Fruit fly (Drosophila melanogaster) whole organism, prepupa: ENCODE data around the gene Obp18a.
A peak's percentile ranks its signal among the peaks of the same experiment; 100 is the strongest.

Experiments used
- Blimp-1 ChIP-seq: fragments of 200-800 bp; sonication (Bioruptor generic); optimal IDR thresholded peaks from 3 replicates; lab custom pipeline; 2017; ENCODE audit warnings: missing biosample characterization, missing genetic modification characterization, mild to moderate bottlenecking, moderate library complexity, missing genetic modification reagents
- CG10631 ChIP-seq: fragments of 200-800 bp; sonication (Bioruptor generic); optimal IDR thresholded peaks from 2 replicates; lab custom pipeline; 2016; ENCODE audit warnings: missing biosample characterization, missing genetic modification characterization
- CG10669 ChIP-seq: fragments of 200-800 bp; sonication (Bioruptor generic); optimal IDR thresholded peaks from 3 replicates; lab custom pipeline; 2018; ENCODE audit warnings: missing biosample characterization, mild to moderate bottlenecking, missing genetic modification characterization, moderate library complexity
- CG11294 ChIP-seq: fragments of 200-800 bp; sonication (Bioruptor generic); IDR thresholded peaks from 2 replicates; pipeline ENCODE4 v1.3.6; 2022; ENCODE audit warnings: missing biosample characterization, missing genetic modification characterization
- CG11762 ChIP-seq: fragments of 200-800 bp; sonication (Bioruptor generic); optimal IDR thresholded peaks from 3 replicates; lab custom pipeline; 2016; ENCODE audit warnings: missing biosample characterization, missing genetic modification characterization; ENCODE audit not compliant: insufficient read depth
- CG11902 ChIP-seq: fragments of 200-800 bp; sonication (Bioruptor generic); optimal IDR thresholded peaks from 3 replicates; lab custom pipeline; 2016; ENCODE audit warnings: missing biosample characterization, missing genetic modification characterization
- CG15336 ChIP-seq: fragments of 200-800 bp; sonication (Bioruptor generic); IDR thresholded peaks from 2 replicates; pipeline ENCODE4 v1.3.6; 2022; ENCODE audit warnings: missing biosample characterization, missing genetic modification characterization
- CG1621 ChIP-seq: fragments of 200-800 bp; sonication (Bioruptor generic); optimal IDR thresholded peaks from 3 replicates; lab custom pipeline; 2018; ENCODE audit warnings: missing biosample characterization, mild to moderate bottlenecking, missing genetic modification characterization
- CG16779 ChIP-seq: fragments of 200-800 bp; sonication (Bioruptor generic); optimal IDR thresholded peaks from 3 replicates; lab custom pipeline; 2017; ENCODE audit warnings: missing biosample characterization, mild to moderate bottlenecking, missing genetic modification characterization
- CG3032 ChIP-seq: fragments of 200-800 bp; optimal IDR thresholded peaks from 2 replicates; lab custom pipeline; 2019; ENCODE audit warnings: missing biosample characterization, mild to moderate bottlenecking, missing genetic modification characterization, moderate library complexity
- CG32006 ChIP-seq: fragments of 200-800 bp; sonication (Bioruptor generic); optimal IDR thresholded peaks from 3 replicates; lab custom pipeline; 2017; ENCODE audit warnings: missing biosample characterization, mild to moderate bottlenecking, missing genetic modification characterization
- CG34406 ChIP-seq: fragments of 200-800 bp; sonication (Bioruptor generic); optimal IDR thresholded peaks from 3 replicates; lab custom pipeline; 2016; ENCODE audit warnings: missing biosample characterization, missing genetic modification characterization
- CG4318 ChIP-seq: fragments of 200-800 bp; sonication (Bioruptor generic); optimal IDR thresholded peaks from 3 replicates; lab custom pipeline; 2017; ENCODE audit warnings: missing biosample characterization, mild to moderate bottlenecking, missing genetic modification characterization
- CG6792 ChIP-seq: fragments of 200-800 bp; sonication (Bioruptor generic); optimal IDR thresholded peaks from 3 replicates; lab custom pipeline; 2016; ENCODE audit warnings: missing biosample characterization, missing genetic modification characterization
- CG6808 ChIP-seq: fragments of 200-800 bp; sonication (Bioruptor generic); optimal IDR thresholded peaks from 3 replicates; lab custom pipeline; 2017; ENCODE audit warnings: missing biosample characterization, missing genetic modification characterization, mild to moderate bottlenecking, moderate library complexity, missing genetic modification reagents
- CG6854 ChIP-seq: fragments of 200-800 bp; sonication (Bioruptor generic); optimal IDR thresholded peaks from 2 replicates; lab custom pipeline; 2017; ENCODE audit warnings: missing biosample characterization, mild to moderate bottlenecking, missing genetic modification characterization
- CG7368 ChIP-seq: fragments of 200-800 bp; sonication (Bioruptor generic); optimal IDR thresholded peaks from 3 replicates; lab custom pipeline; 2016; ENCODE audit warnings: missing biosample characterization, missing genetic modification characterization
- CG8119 ChIP-seq: fragments of 200-800 bp; sonication (Bioruptor generic); IDR thresholded peaks from 3 replicates; pipeline ENCODE4 v1.3.6; 2022; ENCODE audit warnings: missing biosample characterization, missing genetic modification characterization
- CG8319 ChIP-seq: fragments of 200-800 bp; sonication (Bioruptor generic); optimal IDR thresholded peaks from 3 replicates; lab custom pipeline; 2016; ENCODE audit warnings: missing biosample characterization, missing genetic modification characterization
- Eip78C ChIP-seq: fragments of 200-800 bp; sonication (Bioruptor generic); peaks from one replicate; lab custom pipeline; 2016; ENCODE audit warnings: missing biosample characterization, missing genetic modification characterization
- Eip93F ChIP-seq: fragments of 200-800 bp; sonication (Bioruptor generic); optimal IDR thresholded peaks from 2 replicates; lab custom pipeline; 2016; ENCODE audit warnings: missing biosample characterization, mild to moderate bottlenecking, missing genetic modification characterization
- Ets21C ChIP-seq: fragments of 200-800 bp; sonication (Bioruptor generic); optimal IDR thresholded peaks from 3 replicates; lab custom pipeline; 2016; ENCODE audit warnings: missing biosample characterization, missing genetic modification characterization
- Gug ChIP-seq: fragments of 200-800 bp; sonication (Bioruptor generic); IDR thresholded peaks from 2 replicates; pipeline ENCODE4 v1.3.6; 2022; ENCODE audit warnings: missing biosample characterization, missing genetic modification characterization
- Hr38 ChIP-seq: sonication (Bioruptor generic); optimal IDR thresholded peaks from 2 replicates; lab custom pipeline; 2016; ENCODE audit warnings: missing biosample characterization, missing genetic modification characterization
- Hr4 ChIP-seq: fragments of 200-800 bp; sonication (Bioruptor generic); optimal IDR thresholded peaks from 3 replicates; lab custom pipeline; 2016; ENCODE audit warnings: missing biosample characterization, missing genetic modification characterization
- Lpt ChIP-seq: fragments of 200-800 bp; sonication (Bioruptor generic); optimal IDR thresholded peaks from 3 replicates; lab custom pipeline; 2016; ENCODE audit warnings: missing biosample characterization, missing genetic modification characterization
- Met ChIP-seq: fragments of 200-800 bp; sonication (Bioruptor generic); optimal IDR thresholded peaks from 3 replicates; lab custom pipeline; 2016; ENCODE audit warnings: missing biosample characterization, missing genetic modification characterization
- Smox ChIP-seq: fragments of 200-800 bp; sonication (Bioruptor generic); optimal IDR thresholded peaks from 3 replicates; lab custom pipeline; 2016; ENCODE audit warnings: missing biosample characterization, missing genetic modification characterization
- Sox102F ChIP-seq: fragments of 200-800 bp; sonication (Bioruptor generic); optimal IDR thresholded peaks from 2 replicates; lab custom pipeline; 2016; ENCODE audit warnings: missing biosample characterization, mild to moderate bottlenecking, missing genetic modification characterization
- Sox14 ChIP-seq: fragments of 200-800 bp; sonication (Bioruptor generic); optimal IDR thresholded peaks from 3 replicates; lab custom pipeline; 2016; ENCODE audit warnings: missing biosample characterization, missing genetic modification characterization
- Sox15 ChIP-seq: fragments of 200-800 bp; sonication (Bioruptor generic); optimal IDR thresholded peaks from 3 replicates; lab custom pipeline; 2016; ENCODE audit warnings: missing biosample characterization, missing genetic modification characterization
- achi ChIP-seq: fragments of 200-800 bp; sonication (Bioruptor generic); optimal IDR thresholded peaks from 3 replicates; lab custom pipeline; 2016; ENCODE audit warnings: missing biosample characterization, missing genetic modification characterization
- cyc ChIP-seq: fragments of 200-800 bp; sonication (Bioruptor generic); optimal IDR thresholded peaks from 3 replicates; lab custom pipeline; 2016; ENCODE audit warnings: missing biosample characterization, missing genetic modification characterization
- dac ChIP-seq: fragments of 200-800 bp; sonication (Bioruptor generic); optimal IDR thresholded peaks from 2 replicates; lab custom pipeline; 2017; ENCODE audit warnings: missing biosample characterization, mild to moderate bottlenecking, missing genetic modification characterization
- dsx ChIP-seq: fragments of 200-800 bp; optimal IDR thresholded peaks from 3 replicates; lab custom pipeline; 2019; ENCODE audit warnings: missing biosample characterization, mild to moderate bottlenecking, missing genetic modification characterization, moderate library complexity; ENCODE audit not compliant: poor library complexity, severe bottlenecking
- fd59A ChIP-seq: fragments of 200-800 bp; sonication (Bioruptor generic); optimal IDR thresholded peaks from 2 replicates; lab custom pipeline; 2017; ENCODE audit warnings: missing biosample characterization, mild to moderate bottlenecking, missing genetic modification characterization, missing genetic modification reagents
- fd85E ChIP-seq: fragments of 200-800 bp; sonication (Bioruptor generic); optimal IDR thresholded peaks from 3 replicates; lab custom pipeline; 2016; ENCODE audit warnings: missing biosample characterization, missing genetic modification characterization
- fkh ChIP-seq: fragments of 200-800 bp; sonication (Bioruptor generic); optimal IDR thresholded peaks from 3 replicates; lab custom pipeline; 2017; ENCODE audit warnings: missing biosample characterization, mild to moderate bottlenecking, missing genetic modification characterization, moderate library complexity
- net ChIP-seq: fragments of 200-800 bp; sonication (Bioruptor generic); optimal IDR thresholded peaks from 3 replicates; lab custom pipeline; 2016; ENCODE audit warnings: missing biosample characterization, missing genetic modification characterization
- pdm3 ChIP-seq: fragments of 200-800 bp; sonication (Bioruptor generic); optimal IDR thresholded peaks from 3 replicates; lab custom pipeline; 2016; ENCODE audit warnings: missing biosample characterization, missing genetic modification characterization
- salr ChIP-seq, 2 experiments: fragments of 200-800 bp; sonication (Bioruptor generic); optimal IDR thresholded peaks; 3 replicates each; lab custom pipeline; 2016 to 2018; ENCODE audit warnings: missing biosample characterization in 2 of 2, missing genetic modification characterization in 2 of 2, mild to moderate bottlenecking in 1 of 2
- spab ChIP-seq: fragments of 200-800 bp; sonication (Bioruptor generic); optimal IDR thresholded peaks from 2 replicates; lab custom pipeline; 2017; ENCODE audit warnings: missing biosample characterization, mild to moderate bottlenecking, missing genetic modification characterization, missing genetic modification reagents
- ss ChIP-seq, 2 experiments: fragments of 200-800 bp; sonication (Bioruptor generic); optimal IDR thresholded peaks; 2 replicates in 1 of 2; 3 replicates in 1 of 2; lab custom pipeline; 2017 to 2018; ENCODE audit warnings: mild to moderate bottlenecking in 2 of 2, missing biosample characterization in 2 of 2, missing genetic modification characterization in 2 of 2, moderate library complexity in 1 of 2
- svp ChIP-seq: fragments of 200-800 bp; sonication (Bioruptor generic); peaks from one replicate; lab custom pipeline; 2016; ENCODE audit warnings: missing biosample characterization, missing genetic modification characterization
- vri ChIP-seq: fragments of 200-800 bp; sonication (Bioruptor generic); optimal IDR thresholded peaks from 3 replicates; lab custom pipeline; 2016; ENCODE audit warnings: missing biosample characterization, mild to moderate bottlenecking, missing genetic modification characterization

Gene Obp18a

DNA sequence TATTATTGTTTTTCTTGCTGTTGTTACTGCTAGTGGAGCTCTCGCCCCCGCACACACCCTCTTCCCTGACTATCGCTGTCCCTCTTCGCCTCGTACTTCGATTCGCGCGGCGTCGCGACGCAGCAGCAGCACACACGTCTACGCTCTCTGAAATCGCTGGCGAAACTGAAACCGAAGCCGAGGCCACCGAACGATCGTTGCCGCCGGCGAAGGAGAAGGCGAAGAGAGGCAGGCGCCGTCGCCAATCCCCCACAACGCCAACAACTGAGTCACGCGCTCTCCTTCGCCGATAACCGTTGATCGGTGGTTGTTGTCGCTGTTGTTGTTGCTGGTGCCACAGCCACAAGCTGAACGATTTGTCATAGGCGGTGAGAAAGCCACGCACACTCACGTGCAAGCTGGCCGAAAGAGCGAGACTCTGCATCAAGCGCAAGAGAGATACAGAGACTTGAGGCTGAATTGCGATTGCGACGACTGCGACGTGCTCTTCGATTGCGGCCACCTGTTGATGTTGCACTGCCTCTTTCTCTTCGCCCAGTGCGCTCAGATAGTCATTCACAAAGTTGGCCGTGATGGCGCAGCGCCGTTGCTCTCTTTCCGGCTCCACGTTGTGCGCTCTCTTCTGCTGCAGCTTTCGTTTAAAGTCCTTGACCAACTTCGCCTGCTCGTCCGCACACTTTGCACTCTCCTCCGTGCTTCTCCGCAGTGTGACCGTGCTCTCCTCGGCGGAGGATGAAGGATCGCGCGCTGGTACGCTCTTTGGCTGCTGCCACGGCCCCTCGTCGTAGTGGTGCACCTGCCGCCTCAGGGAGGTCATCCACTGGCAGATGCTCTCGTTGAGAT, 17.8 kb upstream of the Obp18a start (continued):
- TF ChIP-seq dsx (GFP tag; lab: Kevin White, UChicago) (peak; percentile 40), Hr4 (no peak), CG34406 (GFP tag; lab: Kevin White, UChicago) (no peak), CG11902 (GFP tag; lab: Kevin White, UChicago) (no peak), CG8119 (peak; percentile 48; the same call in 2 of the 3 replicates), net (GFP tag; lab: Kevin White, UChicago) (no peak), vri (GFP tag; lab: Kevin White, UChicago) (peak; percentile 43), CG3032 (tag; lab: Kevin White, UChicago) (no peak), CG10631 (no peak), svp (GFP tag; lab: Kevin White, UChicago) (peak; percentile 94), pdm3 (GFP tag; lab: Kevin White, UChicago) (no peak), Met (no peak), CG6808 (no peak), fd59A (GFP tag; lab: Kevin White, UChicago) (no peak), spab (GFP tag; lab: Kevin White, UChicago) (no peak), CG11294 (GFP tag; lab: Robert Waterston, UW) (no peak), CG8319 (GFP tag; lab: Kevin White, UChicago) (no peak), fd85E (no peak), Ets21C (GFP tag; lab: Kevin White, UChicago) (no peak), salr (GFP tag; optimal IDR thresholded peaks at IDR 0.05; lab: Kevin White, UChicago) (no peak), Smox (no peak), CG6792 (GFP tag; lab: Kevin White, UChicago) (no peak), Sox14 (GFP tag; lab: Kevin White, UChicago) (peak; percentile 9), fkh (GFP tag; lab: Kevin White, UChicago) (peak; percentile 54), CG7368 (GFP tag; lab: Kevin White, UChicago) (peak; percentile 20)

DNA sequence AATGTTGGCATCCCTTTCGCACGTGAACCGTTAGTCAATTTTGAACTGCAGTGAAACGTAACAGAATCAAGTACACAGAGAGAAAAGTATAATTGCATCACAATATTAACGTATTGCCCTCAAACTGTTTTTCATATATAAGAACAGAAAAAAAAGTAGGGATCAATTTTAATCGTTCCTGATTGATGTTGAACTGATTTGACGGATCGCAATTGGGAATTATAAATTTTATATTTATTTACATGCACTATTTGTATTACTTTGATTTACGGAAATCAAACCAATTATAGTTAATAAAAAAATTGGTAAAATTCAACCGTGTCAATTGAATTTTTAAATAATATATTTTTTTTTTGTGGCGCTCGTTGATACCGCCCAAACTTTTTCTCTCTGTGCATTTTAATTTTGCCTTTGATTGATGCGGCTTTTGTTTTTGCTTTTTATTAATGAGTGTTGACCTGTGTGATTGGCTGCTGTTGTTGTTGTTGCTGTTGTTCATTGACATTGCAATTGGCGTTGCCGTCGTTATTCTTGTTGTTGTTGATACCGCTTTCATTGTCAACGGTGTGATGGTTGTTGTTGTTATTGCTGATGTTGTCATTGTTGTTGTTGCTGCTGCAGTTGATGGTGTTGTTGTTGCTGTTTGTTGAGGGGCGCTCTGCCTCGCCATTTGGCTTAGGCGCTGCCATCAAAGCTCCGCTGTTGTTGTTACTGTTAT, 17.1 kb upstream of the Obp18a start:
- TF ChIP-seq Sox102F (GFP tag; lab: Kevin White, UChicago): peak; percentile 75
- peak; percentile 32 for TF ChIP-seq Lpt (GFP tag; lab: Kevin White, UChicago)
- TF ChIP-seq CG6854: no peak
- peak in 1 of 2 experiments; percentile 62 for TF ChIP-seq salr (GFP tag; optimal IDR thresholded peaks at IDR 0.05; lab: Kevin White, UChicago)
- TF ChIP-seq CG15336 (GFP tag; lab: Robert Waterston, UW): peak; percentile 77
- TF ChIP-seq achi (GFP tag; lab: Kevin White, UChicago): peak; percentile 77
- peak; percentile 50 for TF ChIP-seq Gug (GFP tag; lab: Robert Waterston, UW)
- peak; percentile 83 for TF ChIP-seq Met
- TF ChIP-seq Ets21C (GFP tag; lab: Kevin White, UChicago): peak; percentile 55
- TF ChIP-seq Sox14 (GFP tag; lab: Kevin White, UChicago): peak; percentile 58
- TF ChIP-seq CG16779 (tag; lab: Kevin White, UChicago): no peak
- peak; percentile 47 for TF ChIP-seq CG11902 (GFP tag; lab: Kevin White, UChicago)
- TF ChIP-seq dac (GFP tag; lab: Kevin White, UChicago): peak; percentile 18
- TF ChIP-seq CG6808: peak; percentile 53
- no peak for TF ChIP-seq fkh (GFP tag; lab: Kevin White, UChicago)
- TF ChIP-seq CG8319 (GFP tag; lab: Kevin White, UChicago): peak; percentile 71
- peak; percentile 62 for TF ChIP-seq CG10669 (GFP tag; lab: Kevin White, UChicago)
- TF ChIP-seq Blimp-1 (GFP tag; lab: Kevin White, UChicago): peak; percentile 16
- TF ChIP-seq Sox15 (GFP tag; lab: Kevin White, UChicago): peak; percentile 72
- peak; percentile 37 for TF ChIP-seq Eip93F
- peak; percentile 81 for TF ChIP-seq Smox
- peak; percentile 52 for TF ChIP-seq CG3032 (tag; lab: Kevin White, UChicago)
- peak; percentile 39 for TF ChIP-seq CG1621 (tag; lab: Kevin White, UChicago)
- TF ChIP-seq Eip78C (GFP tag; lab: Kevin White, UChicago): peak; percentile 89
- peak; percentile 65 for TF ChIP-seq CG4318 (GFP tag; lab: Kevin White, UChicago)
- peak; percentile 85 for TF ChIP-seq CG32006
- peak; percentile 37 for TF ChIP-seq vri (GFP tag; lab: Kevin White, UChicago)
- TF ChIP-seq CG11762 (GFP tag; lab: Kevin White, UChicago): peak; percentile 58
- peak in 1 of 2 experiments; percentile 49 for TF ChIP-seq ss (GFP tag; optimal IDR thresholded peaks at IDR 0.05; lab: Kevin White, UChicago)
- peak; percentile 62 for TF ChIP-seq cyc (GFP tag; lab: Kevin White, UChicago)
- TF ChIP-seq pdm3 (GFP tag; lab: Kevin White, UChicago): peak; percentile 79
- no peak for TF ChIP-seq Hr38 (GFP tag; lab: Kevin White, UChicago)
